Worm (Caenorhabditis elegans) whole organism, L1 larva: Measurements from ENCODE around the gene acs-11.

Experiments used
- dpl-1 ChIP-seq, 3 experiments: fragments of 150-350 bp in 2 of 3; sonication (generic microtip) in 1 of 3; optimal IDR thresholded peaks; 2 replicates each; lab custom pipeline; 2014 to 2017; ENCODE audit warnings: missing biosample characterization in 3 of 3, missing genetic modification characterization in 3 of 3, missing genetic modification reagents in 3 of 3
- elt-3 ChIP-seq, 6 experiments: fragments of 150-350 bp in 1 of 6; sonication (generic microtip); optimal IDR thresholded peaks; 2 replicates each; lab custom pipeline; 2017 to 2018; ENCODE audit warnings: missing biosample characterization in 6 of 6, missing genetic modification characterization in 6 of 6, inconsistent platforms in 1 of 6
- fkh-8 ChIP-seq: sonication (generic microtip); optimal IDR thresholded peaks from 2 replicates; lab custom pipeline; 2016; ENCODE audit warnings: mild to moderate bottlenecking, missing genetic modification characterization, missing compliant biosample characterization
- lin-15B ChIP-seq: fragments of 150-350 bp; sonication (generic microtip); optimal IDR thresholded peaks from 3 replicates; lab custom pipeline; 2014; ENCODE audit warnings: missing biosample characterization, missing genetic modification characterization
- lin-35 ChIP-seq, 2 experiments: fragments of 150-350 bp; optimal IDR thresholded peaks; 2 replicates each; lab custom pipeline; 2014; ENCODE audit warnings: missing biosample characterization in 2 of 2, missing genetic modification characterization in 2 of 2, missing genetic modification reagents in 2 of 2
- mep-1 ChIP-seq: fragments of 150-350 bp; optimal IDR thresholded peaks from 2 replicates; lab custom pipeline; 2014; ENCODE audit warnings: missing biosample characterization, missing genetic modification characterization

- TF ChIP-seq dpl-1 (GFP tag; optimal IDR thresholded peaks at IDR 0.05; lab: Kevin White, UChicago) (no peak), lin-15B (tag; lab: Kevin White, UChicago) (no peak), lin-35 (GFP tag; optimal IDR thresholded peaks at IDR 0.05; lab: Kevin White, UChicago) (no peak), mep-1 (tag; lab: Kevin White, UChicago) (no peak), fkh-8 (no peak), elt-3 (tag; optimal IDR thresholded peaks at IDR 0.05; lab: Kevin White, UChicago) (no peak)
Observed at ce11 chrII:4786181-4786580, 44.2 kb downstream of the acs-11 start, which contains the start of gene msp-3.
